Worm (Caenorhabditis elegans): Measurements from ENCODE around the gene ttr-50.

ce11 chrIV:11638016-11638415 is 2.8 kb downstream of the ttr-50 start, which contains the start of gene rbm-17:
- TF ChIP-seq snpc-4 (tag; optimal IDR thresholded peaks at IDR 0.05) = no peak
- TF ChIP-seq elt-3 (tag; optimal IDR thresholded peaks at IDR 0.05) = no peak
